Fruit fly (Drosophila melanogaster) whole organism, pupa: Measurements from ENCODE around the gene Cyp318a1.
A peak's percentile ranks its signal among the peaks of the same experiment; 100 is the strongest.

Experiments
- CG10348 ChIP-seq: fragments of 200-800 bp; sonication (Bioruptor generic); IDR thresholded peaks from 2 replicates; pipeline ENCODE4 v1.3.6; 2022; ENCODE audit warnings: missing biosample characterization, missing genetic modification characterization
- CG12605 ChIP-seq: fragments of 200-800 bp; sonication (Bioruptor generic); IDR thresholded peaks from 2 replicates; pipeline ENCODE4 v1.3.6; 2022; ENCODE audit warnings: missing biosample characterization, missing genetic modification characterization
- CG13204 ChIP-seq: fragments of 200-800 bp; sonication (Bioruptor generic); optimal IDR thresholded peaks from 2 replicates; lab custom pipeline; 2018; ENCODE audit warnings: missing biosample characterization, mild to moderate bottlenecking, missing genetic modification characterization, moderate library complexity
- CG14655 ChIP-seq: fragments of 200-800 bp; sonication (Bioruptor generic); optimal IDR thresholded peaks from 3 replicates; lab custom pipeline; 2017; ENCODE audit warnings: mild to moderate bottlenecking, missing biosample characterization, missing genetic modification reagents, missing genetic modification characterization
- CG15710 ChIP-seq: fragments of 200-800 bp; sonication (Bioruptor generic); optimal IDR thresholded peaks from 2 replicates; lab custom pipeline; 2018; ENCODE audit warnings: missing biosample characterization, mild to moderate bottlenecking, missing genetic modification characterization, moderate library complexity
- CG17806 ChIP-seq: fragments of 200-800 bp; sonication (Bioruptor generic); optimal IDR thresholded peaks from 2 replicates; lab custom pipeline; 2018; ENCODE audit warnings: missing biosample characterization, mild to moderate bottlenecking, missing genetic modification characterization, moderate library complexity
- CG32121 ChIP-seq: fragments of 200-800 bp; sonication (Bioruptor generic); IDR thresholded peaks from 2 replicates; pipeline ENCODE4 v1.3.6; 2022; ENCODE audit warnings: missing biosample characterization, missing genetic modification characterization
- CG34367 ChIP-seq: fragments of 200-800 bp; sonication (Bioruptor generic); optimal IDR thresholded peaks from 2 replicates; lab custom pipeline; 2018; ENCODE audit warnings: missing biosample characterization, mild to moderate bottlenecking, missing genetic modification characterization
- CG4496 ChIP-seq: fragments of 200-800 bp; sonication (Bioruptor generic); IDR thresholded peaks from 3 replicates; pipeline ENCODE4 v1.3.6; 2022; ENCODE audit warnings: missing biosample characterization, missing genetic modification characterization
- CG8159 ChIP-seq: fragments of 200-800 bp; sonication (Bioruptor generic); optimal IDR thresholded peaks from 3 replicates; lab custom pipeline; 2018; ENCODE audit warnings: missing biosample characterization, mild to moderate bottlenecking, missing genetic modification characterization, moderate library complexity
- CG8301 ChIP-seq: fragments of 200-800 bp; sonication (Bioruptor generic); optimal IDR thresholded peaks from 2 replicates; lab custom pipeline; 2018; ENCODE audit warnings: missing biosample characterization, mild to moderate bottlenecking, missing genetic modification characterization
- CG9948 ChIP-seq: fragments of 200-800 bp; sonication (Bioruptor generic); optimal IDR thresholded peaks from 2 replicates; lab custom pipeline; 2018; ENCODE audit warnings: missing biosample characterization, mild to moderate bottlenecking, missing genetic modification characterization, moderate library complexity
- D1 ChIP-seq: fragments of 200-800 bp; sonication (Bioruptor generic); optimal IDR thresholded peaks from 2 replicates; lab custom pipeline; 2018; ENCODE audit warnings: missing biosample characterization, mild to moderate bottlenecking, missing genetic modification characterization, moderate library complexity
- EcR ChIP-seq: fragments of 200-800 bp; sonication (Bioruptor generic); optimal IDR thresholded peaks from 3 replicates; lab custom pipeline; 2019; ENCODE audit warnings: missing biosample characterization, missing genetic modification characterization, mild to moderate bottlenecking, moderate library complexity, missing genetic modification reagents
- Ets98B ChIP-seq: fragments of 200-800 bp; sonication (Bioruptor generic); IDR thresholded peaks from 2 replicates; pipeline ENCODE4 v1.3.6; 2022; ENCODE audit warnings: missing biosample characterization, missing genetic modification characterization
- Pif1A ChIP-seq: fragments of 200-800 bp; sonication (Bioruptor generic); optimal IDR thresholded peaks from 3 replicates; lab custom pipeline; 2016; ENCODE audit warnings: missing biosample characterization, missing genetic modification characterization
- Pif1B ChIP-seq: fragments of 200-800 bp; sonication (Bioruptor generic); optimal IDR thresholded peaks from 3 replicates; lab custom pipeline; 2016; ENCODE audit warnings: missing biosample characterization, missing genetic modification characterization
- Snoo ChIP-seq: fragments of 200-800 bp; sonication (Bioruptor generic); optimal IDR thresholded peaks from 3 replicates; lab custom pipeline; 2017; ENCODE audit warnings: missing biosample characterization, mild to moderate bottlenecking, missing genetic modification characterization, inconsistent platforms
- fd96Ca ChIP-seq: fragments of 200-800 bp; sonication (Bioruptor generic); IDR thresholded peaks from 3 replicates; pipeline ENCODE4 v1.3.6; 2022; ENCODE audit warnings: missing biosample characterization, missing genetic modification characterization
- gl ChIP-seq: fragments of 200-800 bp; sonication (Bioruptor generic); optimal IDR thresholded peaks from 2 replicates; lab custom pipeline; 2018; ENCODE audit warnings: missing biosample characterization, mild to moderate bottlenecking, missing genetic modification characterization
- rn ChIP-seq: fragments of 200-800 bp; sonication (Bioruptor generic); IDR thresholded peaks from 2 replicates; pipeline ENCODE4 v1.3.6; 2022; ENCODE audit warnings: missing biosample characterization, missing genetic modification characterization

Cyp318a1 gene

DNA sequence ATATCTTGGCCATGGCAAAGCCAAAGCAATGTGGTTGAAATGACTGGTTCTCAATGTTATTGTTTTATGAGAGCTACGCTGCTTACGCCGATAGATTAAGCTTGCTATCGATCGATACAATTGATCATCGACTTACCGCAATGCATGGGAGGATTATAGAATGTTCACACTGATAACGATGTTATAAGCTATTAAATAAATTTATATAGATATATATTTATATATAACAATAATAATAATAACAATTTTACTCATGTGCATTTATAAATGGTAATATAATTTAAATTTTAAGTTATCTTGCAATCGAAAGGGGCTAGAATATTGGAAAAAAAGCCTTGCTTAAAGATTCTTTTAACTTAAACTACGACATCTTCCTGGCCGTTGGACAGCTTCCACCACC, 40.3 kb downstream of the Cyp318a1 start, which contains the start of gene moon:
Gene moon (minus strand): TSS at position 101 of the 400 bp plus-strand sequence.
- TF ChIP-seq CG8159 (tag; lab: Kevin White, UChicago): no peak
- TF ChIP-seq CG9948 (tag; lab: Kevin White, UChicago): no peak
- TF ChIP-seq CG17806 (tag; lab: Kevin White, UChicago): no peak
- no peak for TF ChIP-seq CG13204 (GFP tag; lab: Kevin White, UChicago)
- no peak for TF ChIP-seq CG10348 (GFP tag; lab: Robert Waterston, UW)
- no peak for TF ChIP-seq Pif1B (GFP tag; lab: Kevin White, UChicago)
- no peak for TF ChIP-seq rn
- TF ChIP-seq Snoo: no peak
- no peak for TF ChIP-seq CG12605 (GFP tag; lab: Robert Waterston, UW)
- no peak for TF ChIP-seq gl (tag; lab: Kevin White, UChicago)
- TF ChIP-seq fd96Ca (GFP tag; lab: Robert Waterston, UW): no peak
- no peak for TF ChIP-seq CG15710
- TF ChIP-seq CG4496 (GFP tag; lab: Robert Waterston, UW): no peak
- TF ChIP-seq Pif1A (GFP tag; lab: Kevin White, UChicago): no peak
- no peak for TF ChIP-seq CG34367 (tag; lab: Kevin White, UChicago)
- no peak for TF ChIP-seq CG14655
- no peak for TF ChIP-seq D1 (tag; lab: Kevin White, UChicago)
- TF ChIP-seq Ets98B (GFP tag; lab: Robert Waterston, UW): no peak

DNA sequence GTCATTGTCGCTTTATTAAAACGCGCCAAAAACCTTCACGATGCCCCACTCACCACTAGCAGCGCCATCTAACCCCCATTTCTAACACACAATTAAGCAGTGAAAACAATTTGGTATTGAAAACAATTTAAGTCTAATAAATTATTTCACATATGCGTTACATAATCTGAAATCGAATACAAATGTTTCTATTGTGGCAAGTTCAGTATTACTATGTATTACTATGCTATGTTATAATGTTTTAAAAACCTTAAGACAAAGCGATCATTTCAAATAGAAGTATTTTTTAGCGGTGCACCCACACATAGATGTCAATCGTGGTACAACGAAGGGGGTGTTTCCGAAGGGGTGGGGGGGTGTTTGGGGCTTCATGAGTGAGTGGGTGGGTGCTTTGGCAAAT, 41.2 kb downstream of the Cyp318a1 start:
- TF ChIP-seq EcR (GFP tag; lab: Kevin White, UChicago) (no peak), CG8159 (tag; lab: Kevin White, UChicago) (peak; percentile 24)

DNA sequence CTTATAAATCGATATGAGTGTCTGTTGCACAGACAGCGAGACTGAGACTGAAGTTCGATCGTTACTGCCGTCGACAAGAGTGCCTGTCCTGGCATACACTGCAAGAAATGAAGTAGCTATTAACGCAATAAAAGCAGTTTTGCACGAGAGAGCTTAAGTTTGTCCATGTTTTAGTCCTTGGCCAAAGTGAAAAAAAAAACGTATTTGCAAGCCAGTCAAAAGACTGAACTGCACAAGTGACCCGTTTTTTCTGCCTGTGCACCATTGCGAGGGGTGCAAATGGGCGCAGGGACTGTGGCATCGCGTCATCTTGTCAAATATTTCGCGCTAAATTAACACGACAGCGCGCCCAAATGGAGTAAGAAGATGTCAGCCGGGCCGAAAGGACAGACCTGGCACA, 43.1 kb downstream of the Cyp318a1 start:
- TF ChIP-seq CG13204 (GFP tag; lab: Kevin White, UChicago) (no peak), gl (tag; lab: Kevin White, UChicago) (no peak), CG4496 (GFP tag; lab: Robert Waterston, UW) (peak; percentile 17; the same call in 1 of the 3 replicates), Pif1A (GFP tag; lab: Kevin White, UChicago) (no peak), CG15710 (peak; percentile 25), CG8159 (tag; lab: Kevin White, UChicago) (peak; percentile 28), CG17806 (tag; lab: Kevin White, UChicago) (no peak), CG9948 (tag; lab: Kevin White, UChicago) (peak; percentile 11), CG14655 (peak; percentile 24)

DNA sequence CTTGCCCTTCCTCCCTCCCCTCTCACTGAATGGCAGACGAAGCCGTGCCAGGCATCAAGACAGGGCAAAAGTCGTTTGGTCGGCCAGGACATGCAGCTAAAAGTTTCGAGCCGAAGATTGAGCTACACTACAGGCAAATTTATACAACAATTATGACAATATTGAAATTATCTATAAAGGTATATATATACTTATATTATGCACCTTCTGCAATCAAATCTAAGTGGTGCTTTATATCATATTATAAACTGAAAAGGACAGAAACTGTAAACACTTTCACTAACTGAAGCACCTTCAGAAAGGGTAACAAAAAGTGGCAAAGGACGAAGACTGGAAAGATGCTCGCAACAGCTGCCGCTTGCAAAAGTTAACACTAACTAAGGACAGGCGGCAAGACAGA, 43.8 kb downstream of the Cyp318a1 start:
- no peak for TF ChIP-seq CG32121 (GFP tag; lab: Robert Waterston, UW)
- TF ChIP-seq Pif1A (GFP tag; lab: Kevin White, UChicago): no peak
- TF ChIP-seq CG8159 (tag; lab: Kevin White, UChicago): peak; percentile 59
- TF ChIP-seq CG34367 (tag; lab: Kevin White, UChicago): peak; percentile 15
- no peak for TF ChIP-seq CG4496 (GFP tag; lab: Robert Waterston, UW)
- no peak for TF ChIP-seq rn
- TF ChIP-seq CG10348 (GFP tag; lab: Robert Waterston, UW): no peak
- TF ChIP-seq CG17806 (tag; lab: Kevin White, UChicago): peak; percentile 26
- TF ChIP-seq CG14655: peak; percentile 21
- TF ChIP-seq CG12605 (GFP tag; lab: Robert Waterston, UW): no peak
- TF ChIP-seq CG15710: peak; percentile 21
- no peak for TF ChIP-seq EcR (GFP tag; lab: Kevin White, UChicago)
- TF ChIP-seq CG9948 (tag; lab: Kevin White, UChicago): peak; percentile 21
- TF ChIP-seq Pif1B (GFP tag; lab: Kevin White, UChicago): no peak
- no peak for TF ChIP-seq Ets98B (GFP tag; lab: Robert Waterston, UW)

DNA sequence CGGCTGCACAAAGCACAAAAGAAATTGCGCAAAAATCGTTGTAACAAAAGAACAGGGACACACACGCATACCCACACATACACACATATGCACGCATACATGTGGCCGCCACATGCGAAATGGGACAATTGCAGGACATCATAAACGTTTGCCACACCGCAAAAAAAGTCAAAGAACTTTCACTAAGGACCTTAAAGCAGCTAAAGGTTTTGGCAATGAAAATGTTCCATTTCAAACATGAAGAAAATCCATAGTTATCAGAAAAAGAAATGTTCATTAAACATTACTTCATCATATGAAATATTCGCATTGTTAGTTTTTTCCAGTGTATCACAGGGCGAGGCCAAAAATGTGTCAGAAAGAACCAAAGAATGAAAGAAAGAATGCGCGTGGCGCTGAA, 49.8 kb downstream of the Cyp318a1 start:
- TF ChIP-seq CG9948 (tag; lab: Kevin White, UChicago) (no peak), CG8159 (tag; lab: Kevin White, UChicago) (peak; percentile 20)

DNA sequence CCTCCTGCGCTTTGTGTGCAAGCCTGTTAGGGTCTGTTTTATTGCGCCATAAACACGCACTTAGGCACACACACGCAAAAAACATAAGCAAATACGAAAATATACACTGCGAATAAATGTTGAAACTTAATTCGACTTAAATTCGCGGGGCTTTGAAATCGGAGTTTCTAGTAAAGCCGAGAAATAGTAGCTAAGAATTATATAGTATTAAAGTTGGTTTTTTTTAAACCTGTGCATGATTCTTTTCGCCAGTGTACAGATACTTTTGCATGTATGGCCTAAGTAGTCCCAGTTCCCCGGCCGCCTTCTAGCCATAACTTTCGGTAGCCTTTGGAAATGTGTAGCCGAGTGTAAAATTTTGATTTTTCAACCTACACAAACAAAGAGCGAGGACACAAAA, 52.0 kb downstream of the Cyp318a1 start:
- TF ChIP-seq CG14655 (no peak), EcR (GFP tag; lab: Kevin White, UChicago) (no peak), CG32121 (GFP tag; lab: Robert Waterston, UW) (no peak), CG8301 (tag; lab: Kevin White, UChicago) (no peak), CG12605 (GFP tag; lab: Robert Waterston, UW) (no peak), CG17806 (tag; lab: Kevin White, UChicago) (peak; percentile 7), D1 (tag; lab: Kevin White, UChicago) (no peak), CG4496 (GFP tag; lab: Robert Waterston, UW) (no peak), CG13204 (GFP tag; lab: Kevin White, UChicago) (no peak), CG34367 (tag; lab: Kevin White, UChicago) (no peak), CG8159 (tag; lab: Kevin White, UChicago) (peak; percentile 12), CG10348 (GFP tag; lab: Robert Waterston, UW) (no peak), CG15710 (no peak)
